Fruit fly (Drosophila melanogaster): ENCODE results near the gene Hel25E.

DNA sequence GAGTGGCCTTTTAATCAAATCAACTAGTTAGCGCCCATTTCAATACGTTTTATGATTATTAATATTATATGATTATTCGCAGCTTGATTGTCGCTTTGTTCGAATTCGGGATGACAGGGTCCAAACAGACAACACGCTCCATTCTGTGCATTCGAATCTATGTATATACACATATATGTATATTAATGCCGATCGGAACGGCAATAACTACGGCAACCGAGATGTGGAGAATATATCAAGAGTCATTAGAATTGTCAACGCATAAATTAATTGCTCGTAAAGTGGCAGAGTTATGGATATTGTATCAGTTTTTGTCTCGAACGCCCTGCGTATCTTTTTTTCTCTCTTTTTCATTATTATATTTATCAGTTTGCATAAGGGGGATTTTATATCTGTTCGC is 39.2 kb downstream of the Hel25E start:
- TF ChIP-seq Pif1A (GFP tag; optimal IDR thresholded peaks at IDR 0.05) (no peak), CG8159 (tag; optimal IDR thresholded peaks at IDR 0.05) (no peak), CG9948 (tag; optimal IDR thresholded peaks at IDR 0.05) (no peak), Pif1B (GFP tag; optimal IDR thresholded peaks at IDR 0.05) (no peak), EcR (GFP tag; optimal IDR thresholded peaks at IDR 0.05) (no peak), Snoo (tag; optimal IDR thresholded peaks at IDR 0.05) (no peak), CG13204 (GFP tag; optimal IDR thresholded peaks at IDR 0.05) (no peak), gl (tag; optimal IDR thresholded peaks at IDR 0.05) (no peak), CG34367 (tag; optimal IDR thresholded peaks at IDR 0.05) (no peak), CG8301 (tag; optimal IDR thresholded peaks at IDR 0.05) (no peak), CG14655 (GFP tag; optimal IDR thresholded peaks at IDR 0.05) (no peak), rn (GFP tag; IDR thresholded peaks at IDR 0.05) (no peak)
